Worm (Caenorhabditis elegans): ENCODE data around the gene T19D12.9.

ce11 chrII:6625302-6625701 is 28.9 kb downstream of the T19D12.9 start, which contains the start of gene F54H5.14:
- no peak for TF ChIP-seq zag-1 (tag; optimal IDR thresholded peaks at IDR 0.05)
- TF ChIP-seq lsy-2 (tag; optimal IDR thresholded peaks at IDR 0.05), result no peak
- TF ChIP-seq nhr-76 (tag; optimal IDR thresholded peaks at IDR 0.05), result no peak
- no peak for TF ChIP-seq egl-27 (tag; optimal IDR thresholded peaks at IDR 0.05)
- no peak for TF ChIP-seq tag-97 (GFP tag; IDR thresholded peaks at IDR 0.05)
- TF ChIP-seq ctbp-1 (GFP tag; IDR thresholded peaks at IDR 0.05), result no peak

All from whole organism, L4 larva.